Fruit fly (Drosophila melanogaster) whole organism, embryonic: ENCODE data around the gene Crtc.
A peak's percentile ranks its signal among the peaks of the same experiment; 100 is the strongest.

ENCODE experiments used
- ATbp ChIP-seq: fragments of 200-800 bp; sonication (Bioruptor generic); optimal IDR thresholded peaks from 2 replicates; lab custom pipeline; 2017; ENCODE audit warnings: missing biosample characterization, mild to moderate bottlenecking, missing genetic modification characterization, missing genetic modification reagents
- Ada2b ChIP-seq: fragments of 200-800 bp; sonication (Bioruptor generic); IDR thresholded peaks from 2 replicates; pipeline ENCODE4 v1.3.6; 2022; ENCODE audit warnings: missing biosample characterization, missing genetic modification characterization
- Asciz ChIP-seq: fragments of 200-800 bp; sonication (Bioruptor generic); optimal IDR thresholded peaks from 2 replicates; lab custom pipeline; 2017; ENCODE audit warnings: missing biosample characterization, mild to moderate bottlenecking, missing genetic modification characterization, missing genetic modification reagents
- B-H2 ChIP-seq: fragments of 200-800 bp; sonication (Bioruptor generic); optimal IDR thresholded peaks from 2 replicates; lab custom pipeline; 2018; ENCODE audit warnings: missing biosample characterization, mild to moderate bottlenecking, missing genetic modification characterization
- CG10209 ChIP-seq: fragments of 200-800 bp; sonication (Bioruptor generic); optimal IDR thresholded peaks from 3 replicates; lab custom pipeline; 2017; ENCODE audit warnings: missing biosample characterization, mild to moderate bottlenecking, missing genetic modification characterization, missing genetic modification reagents
- CG10654 ChIP-seq: fragments of 200-800 bp; sonication (Bioruptor generic); optimal IDR thresholded peaks from 2 replicates; lab custom pipeline; 2016; ENCODE audit warnings: missing biosample characterization, missing genetic modification characterization
- CG13894 ChIP-seq: fragments of 200-800 bp; sonication (Bioruptor generic); optimal IDR thresholded peaks from 3 replicates; lab custom pipeline; 2018; ENCODE audit warnings: missing biosample characterization, mild to moderate bottlenecking, missing genetic modification characterization, moderate library complexity
- CG1602 ChIP-seq: fragments of 200-800 bp; sonication (Bioruptor generic); optimal IDR thresholded peaks from 3 replicates; lab custom pipeline; 2016; ENCODE audit warnings: missing biosample characterization, missing genetic modification characterization
- CG17612 ChIP-seq: fragments of 200-800 bp; sonication (Bioruptor generic); IDR thresholded peaks from 2 replicates; pipeline ENCODE4 v1.3.6; 2022; ENCODE audit warnings: missing biosample characterization, missing genetic modification characterization
- CG18599 ChIP-seq: fragments of 200-800 bp; sonication (Bioruptor generic); optimal IDR thresholded peaks from 3 replicates; lab custom pipeline; 2017; ENCODE audit warnings: missing biosample characterization, missing genetic modification characterization, mild to moderate bottlenecking, moderate library complexity, missing genetic modification reagents
- CG2129 ChIP-seq: fragments of 200-800 bp; sonication (Bioruptor generic); IDR thresholded peaks from 2 replicates; pipeline ENCODE4 v1.3.6; 2022; ENCODE audit warnings: missing biosample characterization, missing genetic modification characterization; ENCODE audit not compliant: partially characterized antibody
- CG2202 ChIP-seq: fragments of 200-800 bp; sonication (Bioruptor generic); optimal IDR thresholded peaks from 2 replicates; lab custom pipeline; 2018; ENCODE audit warnings: missing biosample characterization, mild to moderate bottlenecking, missing genetic modification characterization
- CG2712 ChIP-seq: fragments of 200-800 bp; optimal IDR thresholded peaks from 3 replicates; lab custom pipeline; 2019; ENCODE audit warnings: missing biosample characterization, mild to moderate bottlenecking, missing genetic modification characterization, moderate library complexity
- CG31224 ChIP-seq: fragments of 200-800 bp; sonication (Bioruptor generic); IDR thresholded peaks from 2 replicates; pipeline ENCODE4 v1.3.6; 2022; ENCODE audit warnings: missing biosample characterization, missing genetic modification characterization
- CG32532 ChIP-seq: fragments of 200-800 bp; sonication (Bioruptor generic); IDR thresholded peaks from 2 replicates; pipeline ENCODE4 v1.3.6; 2022; ENCODE audit warnings: missing biosample characterization, missing genetic modification characterization
- CG32767 ChIP-seq: fragments of 200-800 bp; sonication (Bioruptor generic); IDR thresholded peaks from 2 replicates; pipeline ENCODE4 v1.3.6; 2022; ENCODE audit warnings: missing biosample characterization, missing genetic modification characterization
- CG3726 ChIP-seq: fragments of 200-800 bp; sonication (Bioruptor generic); IDR thresholded peaks from 3 replicates; pipeline ENCODE4, ENCODE4 v1.3.6; 2022; ENCODE audit warnings: missing biosample characterization, missing genetic modification characterization
- CG4404 ChIP-seq: fragments of 200-800 bp; sonication (Bioruptor generic); IDR thresholded peaks from 2 replicates; pipeline ENCODE4 v1.3.6; 2022; ENCODE audit warnings: missing biosample characterization, missing genetic modification characterization
- CG6654 ChIP-seq: fragments of 200-800 bp; sonication (Bioruptor generic); optimal IDR thresholded peaks from 2 replicates; lab custom pipeline; 2017; ENCODE audit warnings: missing biosample characterization, mild to moderate bottlenecking, missing genetic modification characterization
- CG6683 ChIP-seq: fragments of 200-800 bp; sonication (Bioruptor generic); optimal IDR thresholded peaks from 2 replicates; lab custom pipeline; 2017; ENCODE audit warnings: missing biosample characterization, mild to moderate bottlenecking, missing genetic modification characterization, missing genetic modification reagents
- CG6765 ChIP-seq: fragments of 200-800 bp; sonication (Bioruptor generic); optimal IDR thresholded peaks from 3 replicates; lab custom pipeline; 2017; ENCODE audit warnings: missing biosample characterization, mild to moderate bottlenecking, missing genetic modification characterization
- CG6813 ChIP-seq: fragments of 200-800 bp; sonication (Bioruptor generic); optimal IDR thresholded peaks from 2 replicates; lab custom pipeline; 2017; ENCODE audit warnings: missing biosample characterization, missing genetic modification characterization, mild to moderate bottlenecking, moderate library complexity, missing genetic modification reagents
- CG8924 ChIP-seq: fragments of 200-800 bp; optimal IDR thresholded peaks from 3 replicates; lab custom pipeline; 2019; ENCODE audit warnings: missing biosample characterization, mild to moderate bottlenecking, missing genetic modification characterization, moderate library complexity
- D19A ChIP-seq: fragments of 200-800 bp; optimal IDR thresholded peaks from 3 replicates; lab custom pipeline; 2019; ENCODE audit warnings: missing biosample characterization, mild to moderate bottlenecking, missing genetic modification characterization, moderate library complexity
- Dip2 ChIP-seq: fragments of 200-800 bp; sonication (Bioruptor generic); IDR thresholded peaks from 2 replicates; pipeline ENCODE4 v1.3.6; 2022; ENCODE audit warnings: missing biosample characterization, missing genetic modification characterization
- Fer3 ChIP-seq: fragments of 200-800 bp; sonication (Bioruptor generic); optimal IDR thresholded peaks from 2 replicates; lab custom pipeline; 2018; ENCODE audit warnings: missing biosample characterization, mild to moderate bottlenecking, missing genetic modification characterization, moderate library complexity
- H15 ChIP-seq: fragments of 200-800 bp; sonication (Bioruptor generic); IDR thresholded peaks from 3 replicates; pipeline ENCODE4 v1.3.6; 2022; ENCODE audit warnings: missing biosample characterization, missing genetic modification characterization
- HLH3B ChIP-seq: fragments of 200-800 bp; sonication (Bioruptor generic); IDR thresholded peaks from 2 replicates; pipeline ENCODE4 v1.3.6; 2022; ENCODE audit warnings: missing biosample characterization, missing genetic modification characterization
- HLH54F ChIP-seq: fragments of 200-800 bp; sonication (Bioruptor generic); optimal IDR thresholded peaks from 3 replicates; lab custom pipeline; 2016; ENCODE audit warnings: missing biosample characterization, missing genetic modification characterization
- Hey ChIP-seq: fragments of 200-800 bp; sonication (Bioruptor generic); optimal IDR thresholded peaks from 3 replicates; lab custom pipeline; 2018; ENCODE audit warnings: missing biosample characterization, mild to moderate bottlenecking, missing genetic modification characterization
- Hmr ChIP-seq: fragments of 200-800 bp; sonication (Bioruptor generic); optimal IDR thresholded peaks from 3 replicates; lab custom pipeline; 2017; ENCODE audit warnings: mild to moderate bottlenecking, missing biosample characterization, missing genetic modification reagents, missing genetic modification characterization
- Mrtf ChIP-seq: fragments of 200-800 bp; sonication (Bioruptor generic); IDR thresholded peaks from 3 replicates; pipeline ENCODE4 v1.3.6; 2022; ENCODE audit warnings: missing biosample characterization, missing genetic modification characterization
- Myb ChIP-seq: fragments of 200-800 bp; sonication (Bioruptor generic); optimal IDR thresholded peaks from 2 replicates; lab custom pipeline; 2016; ENCODE audit warnings: missing biosample characterization, missing genetic modification characterization
- NfI ChIP-seq: fragments of 200-800 bp; sonication (Bioruptor generic); optimal IDR thresholded peaks from 3 replicates; lab custom pipeline; 2018; ENCODE audit warnings: missing biosample characterization, mild to moderate bottlenecking, missing genetic modification characterization, moderate library complexity
- Oaz ChIP-seq: fragments of 200-800 bp; sonication (Bioruptor generic); IDR thresholded peaks from 2 replicates; pipeline ENCODE4 v1.3.6; 2022; ENCODE audit warnings: missing biosample characterization, missing genetic modification characterization
- Ptx1 ChIP-seq: fragments of 200-800 bp; sonication (Bioruptor generic); IDR thresholded peaks from 2 replicates; pipeline ENCODE4 v1.3.6; 2022; ENCODE audit warnings: missing biosample characterization, missing genetic modification characterization
- Spps ChIP-seq: fragments of 200-800 bp; sonication (Bioruptor generic); optimal IDR thresholded peaks from 2 replicates; lab custom pipeline; 2018; ENCODE audit warnings: missing biosample characterization, mild to moderate bottlenecking, missing genetic modification characterization
- ac ChIP-seq: fragments of 200-800 bp; sonication (Bioruptor generic); optimal IDR thresholded peaks from 3 replicates; lab custom pipeline; 2017; ENCODE audit warnings: missing biosample characterization, mild to moderate bottlenecking, missing genetic modification characterization
- ci ChIP-seq: fragments of 200-800 bp; sonication (Bioruptor generic); IDR thresholded peaks from 3 replicates; pipeline ENCODE4 v1.3.6; 2022; ENCODE audit warnings: missing biosample characterization, missing genetic modification characterization
- corto ChIP-seq: fragments of 200-800 bp; sonication (Bioruptor generic); optimal IDR thresholded peaks from 2 replicates; lab custom pipeline; 2016; ENCODE audit warnings: missing biosample characterization, mild to moderate bottlenecking, missing genetic modification characterization, moderate library complexity
- dysf ChIP-seq: fragments of 200-800 bp; sonication (Bioruptor generic); IDR thresholded peaks from 3 replicates; pipeline ENCODE4 v1.3.6; 2022; ENCODE audit warnings: missing biosample characterization, missing genetic modification characterization
- gsb ChIP-seq: fragments of 200-800 bp; sonication (Bioruptor generic); IDR thresholded peaks from 2 replicates; pipeline ENCODE4 v1.3.6; 2022; ENCODE audit warnings: missing biosample characterization, missing genetic modification characterization
- ken ChIP-seq: fragments of 200-800 bp; sonication (Bioruptor generic); IDR thresholded peaks from 3 replicates; pipeline ENCODE4 v1.3.6; 2022; ENCODE audit warnings: missing biosample characterization, missing genetic modification characterization
- lmd ChIP-seq: fragments of 200-800 bp; sonication (Bioruptor generic); IDR thresholded peaks from 2 replicates; pipeline ENCODE4 v1.3.6; 2022; ENCODE audit warnings: missing biosample characterization, missing genetic modification characterization
- org-1 ChIP-seq: fragments of 200-800 bp; sonication (Bioruptor generic); optimal IDR thresholded peaks from 2 replicates; lab custom pipeline; 2017; ENCODE audit warnings: missing biosample characterization, missing genetic modification characterization
- ranshi ChIP-seq: fragments of 200-800 bp; sonication (Bioruptor generic); IDR thresholded peaks from 2 replicates; pipeline ENCODE4 v1.3.6; 2022; ENCODE audit warnings: missing biosample characterization, missing genetic modification characterization
- ro ChIP-seq: fragments of 200-800 bp; sonication (Bioruptor generic); IDR thresholded peaks from 2 replicates; pipeline ENCODE4 v1.3.6; 2022; ENCODE audit warnings: missing biosample characterization, missing genetic modification characterization
- vvl ChIP-seq: fragments of 200-800 bp; sonication (Bioruptor generic); IDR thresholded peaks from 2 replicates; pipeline ENCODE4 v1.3.6; 2022; ENCODE audit warnings: missing biosample characterization, missing genetic modification characterization
- zf30C ChIP-seq: fragments of 200-800 bp; sonication (Bioruptor generic); optimal IDR thresholded peaks from 3 replicates; lab custom pipeline; 2018; ENCODE audit warnings: missing biosample characterization, mild to moderate bottlenecking, missing genetic modification characterization

The Crtc gene

dm6 chr3L:17652878-17653700, 15.9 kb downstream of the Crtc start (continued):
- TF ChIP-seq B-H2 (GFP tag; lab: Kevin White, UChicago), result no peak
- TF ChIP-seq HLH3B, result peak; percentile 69; the same call in 1 of the 2 replicates
- TF ChIP-seq CG6654 (GFP tag; lab: Kevin White, UChicago), result peak; percentile 14
- peak; percentile 88 for TF ChIP-seq ATbp (GFP tag; lab: Kevin White, UChicago)
- peak; percentile 39 for TF ChIP-seq Fer3 (tag; lab: Kevin White, UChicago)
- TF ChIP-seq CG13894, result peak; percentile 59
- peak; percentile 75 for TF ChIP-seq CG6813 (GFP tag; lab: Kevin White, UChicago)
- peak; percentile 62 for TF ChIP-seq CG6683 (GFP tag; lab: Kevin White, UChicago)
- TF ChIP-seq Ptx1, result 0 out of 2 replicates have a peak, but pooled peaks have one; percentile 34
- no peak for TF ChIP-seq CG32767
- peak; percentile 59 for TF ChIP-seq Hmr (GFP tag; lab: Kevin White, UChicago)
- TF ChIP-seq ci (GFP tag; lab: Robert Waterston, UW), result peak; percentile 19; the same call in 1 of the 3 replicates
- no peak for TF ChIP-seq CG10209 (GFP tag; lab: Kevin White, UChicago)
- peak; percentile 64 for TF ChIP-seq H15 (GFP tag; lab: Robert Waterston, UW)
- TF ChIP-seq Mrtf (GFP tag; lab: Robert Waterston, UW), result peak; percentile 28; the same call in 1 of the 3 replicates
- TF ChIP-seq CG3726 (GFP tag; lab: Robert Waterston, UW), result 0 out of 3 replicates have a peak, but pooled peaks have one; percentile 63
- no peak for TF ChIP-seq corto (GFP tag; lab: Kevin White, UChicago)
- peak; percentile 86 for TF ChIP-seq CG18599
- TF ChIP-seq CG2202 (tag; lab: Kevin White, UChicago), result peak; percentile 41
- no peak for TF ChIP-seq ro (GFP tag; lab: Robert Waterston, UW)
- no peak for TF ChIP-seq Myb
- no peak for TF ChIP-seq CG2129
- no peak for TF ChIP-seq D19A (tag; lab: Kevin White, UChicago)
- no peak for TF ChIP-seq Oaz (GFP tag; lab: Robert Waterston, UW)
- no peak for TF ChIP-seq ken
- TF ChIP-seq Dip2 (GFP tag; lab: Robert Waterston, UW), result no peak
- no peak for TF ChIP-seq CG8924 (tag; lab: Kevin White, UChicago)
- no peak for TF ChIP-seq HLH54F (GFP tag; lab: Kevin White, UChicago)
- TF ChIP-seq CG10654, result peak; percentile 70
- no peak for TF ChIP-seq CG4404 (GFP tag; lab: Robert Waterston, UW)
- peak; percentile 38 for TF ChIP-seq CG2712 (tag; lab: Kevin White, UChicago)
- peak; percentile 74 for TF ChIP-seq Spps
- TF ChIP-seq Ada2b (GFP tag; lab: Robert Waterston, UW), result peak; percentile 59
- peak; percentile 74 for TF ChIP-seq vvl (GFP tag; lab: Robert Waterston, UW)
- no peak for TF ChIP-seq org-1 (GFP tag; lab: Kevin White, UChicago)
- peak; percentile 30; the same call in 1 of the 2 replicates for TF ChIP-seq lmd
- peak; percentile 49; the same call in 1 of the 3 replicates for TF ChIP-seq dysf
- no peak for TF ChIP-seq CG1602 (GFP tag; lab: Kevin White, UChicago)
- no peak for TF ChIP-seq zf30C (GFP tag; lab: Kevin White, UChicago)
- TF ChIP-seq Asciz (GFP tag; lab: Kevin White, UChicago), result peak; percentile 88
- TF ChIP-seq gsb (GFP tag; lab: Robert Waterston, UW), result peak; percentile 70
- TF ChIP-seq Hey (tag; lab: Kevin White, UChicago), result no peak
- TF ChIP-seq CG6765 (GFP tag; lab: Kevin White, UChicago), result peak; percentile 59
- peak; percentile 58; the same call in 1 of the 2 replicates for TF ChIP-seq CG17612 (GFP tag; lab: Robert Waterston, UW)
- TF ChIP-seq ranshi, result peak; percentile 69; the same call in 1 of the 2 replicates
- TF ChIP-seq CG32532 (GFP tag; lab: Robert Waterston, UW), result peak; percentile 28; the same call in 1 of the 2 replicates
- TF ChIP-seq ac (GFP tag; lab: Kevin White, UChicago), result peak; percentile 93
- TF ChIP-seq CG31224 (GFP tag; lab: Robert Waterston, UW), result peak; percentile 39; the same call in 1 of the 2 replicates
- no peak for TF ChIP-seq NfI (GFP tag; lab: Kevin White, UChicago)
